Fruit fly (Drosophila melanogaster) whole organism, wandering third instar larva: ENCODE data around the gene CG7227.

Experiments
- Abd-B ChIP-seq: fragments of >200 bp; optimal IDR thresholded peaks from 2 replicates; lab custom pipeline; 2017; ENCODE audit warnings: missing biosample characterization, missing genetic modification characterization
- CrebA ChIP-seq: fragments of 200-800 bp; sonication (Bioruptor generic); optimal IDR thresholded peaks from 2 replicates; lab custom pipeline; 2016; ENCODE audit warnings: missing biosample characterization, mild to moderate bottlenecking, missing genetic modification characterization, borderline replicate concordance
- HLH106 ChIP-seq: fragments of 200-800 bp; optimal IDR thresholded peaks from 3 replicates; lab custom pipeline; 2019; ENCODE audit warnings: missing biosample characterization, mild to moderate bottlenecking, missing genetic modification characterization, moderate library complexity
- Mio ChIP-seq: sonication (Bioruptor generic); optimal IDR thresholded peaks from 2 replicates; lab custom pipeline; 2016; ENCODE audit warnings: missing biosample characterization, missing genetic modification characterization
- N ChIP-seq: fragments of >200 bp; optimal IDR thresholded peaks from 2 replicates; lab custom pipeline; 2018; ENCODE audit warnings: missing biosample characterization, missing external identifiers, missing genetic modification characterization
- Rel ChIP-seq, 2 experiments: fragments of 200-800 bp; sonication (Bioruptor generic) in 1 of 2; optimal IDR thresholded peaks; 2 replicates in 1 of 2; 3 replicates in 1 of 2; lab custom pipeline; 2016 to 2019; ENCODE audit warnings: mild to moderate bottlenecking in 2 of 2, missing biosample characterization in 2 of 2, missing genetic modification characterization in 2 of 2, moderate library complexity in 1 of 2
- br ChIP-seq: fragments of 200-800 bp; sonication (Bioruptor generic); optimal IDR thresholded peaks from 2 replicates; lab custom pipeline; 2016; ENCODE audit warnings: missing biosample characterization, missing genetic modification characterization
- dmrt93B ChIP-seq: fragments of 200-800 bp; sonication (Bioruptor generic); optimal IDR thresholded peaks from 2 replicates; lab custom pipeline; 2018; ENCODE audit warnings: missing biosample characterization, mild to moderate bottlenecking, missing genetic modification characterization
- h ChIP-seq: fragments of 200-800 bp; sonication (Bioruptor generic); optimal IDR thresholded peaks from 3 replicates; lab custom pipeline; 2016; ENCODE audit warnings: missing biosample characterization, mild to moderate bottlenecking, missing genetic modification characterization
- lola ChIP-seq: fragments of >200 bp; optimal IDR thresholded peaks from 2 replicates; lab custom pipeline; 2017; ENCODE audit warnings: missing biosample characterization, missing genetic modification characterization
- pan ChIP-seq: fragments of >200 bp; optimal IDR thresholded peaks from 2 replicates; lab custom pipeline; 2017
- psq ChIP-seq: fragments of 200-800 bp; sonication (Bioruptor generic); optimal IDR thresholded peaks from 3 replicates; lab custom pipeline; 2017; ENCODE audit warnings: missing biosample characterization, mild to moderate bottlenecking, missing genetic modification characterization, moderate library complexity
- sage ChIP-seq: fragments of 200-800 bp; sonication (Bioruptor generic); optimal IDR thresholded peaks from 2 replicates; lab custom pipeline; 2016; ENCODE audit warnings: missing biosample characterization, mild to moderate bottlenecking, missing genetic modification characterization
- sv ChIP-seq: fragments of 200-800 bp; sonication (Bioruptor generic); optimal IDR thresholded peaks from 3 replicates; lab custom pipeline; 2016; ENCODE audit warnings: missing biosample characterization, missing genetic modification characterization

dm6 chr2L:8029160-8029852, 31.4 kb upstream of the CG7227 start, which contains the start of gene baf:
- no peak for TF ChIP-seq Abd-B
- TF ChIP-seq lola, result no peak
- TF ChIP-seq psq (GFP tag; lab: Kevin White, UChicago), result no peak
- TF ChIP-seq Rel (GFP tag; optimal IDR thresholded peaks at IDR 0.05; lab: Kevin White, UChicago), result no peak
- TF ChIP-seq Rel (tag; optimal IDR thresholded peaks at IDR 0.05; lab: Kevin White, UChicago), result peak; percentile 42
- no peak for TF ChIP-seq sage
- TF ChIP-seq pan (lab: Kevin White, UChicago), result no peak
- TF ChIP-seq CrebA (GFP tag; lab: Kevin White, UChicago), result no peak
- TF ChIP-seq Mio, result no peak
- TF ChIP-seq br (GFP tag; lab: Kevin White, UChicago), result no peak
- no peak for TF ChIP-seq dmrt93B (GFP tag; lab: Kevin White, UChicago)
- TF ChIP-seq HLH106, result no peak
- TF ChIP-seq h (GFP tag; lab: Kevin White, UChicago), result no peak
- TF ChIP-seq N, result no peak
- no peak for TF ChIP-seq sv (GFP tag; lab: Kevin White, UChicago)
